Worm (Caenorhabditis elegans) whole organism, L1 larva: Measurements from ENCODE around the gene F42G8.8.

Experiments
- C04F5.9 ChIP-seq: sonication (generic microtip); optimal IDR thresholded peaks from 2 replicates; lab custom pipeline; 2016; ENCODE audit warnings: missing genetic modification characterization, missing compliant biosample characterization
- C34B4.2 ChIP-seq: sonication (generic microtip); optimal IDR thresholded peaks from 2 replicates; lab custom pipeline; 2017; ENCODE audit warnings: mild to moderate bottlenecking, missing genetic modification characterization, missing compliant biosample characterization
- F16B12.6 ChIP-seq: fragments of 150-350 bp; optimal IDR thresholded peaks from 2 replicates; lab custom pipeline; 2014; ENCODE audit warnings: missing biosample characterization, missing genetic modification characterization
- aha-1 ChIP-seq: fragments of 150-350 bp; optimal IDR thresholded peaks from 2 replicates; lab custom pipeline; 2014; ENCODE audit warnings: missing biosample characterization, missing genetic modification characterization
- blmp-1 ChIP-seq: fragments of 150-350 bp; optimal IDR thresholded peaks from 2 replicates; lab custom pipeline; 2014; ENCODE audit warnings: missing biosample characterization, missing genetic modification characterization
- ceh-63 ChIP-seq: fragments of 200-800 bp; sonication (Bioruptor generic); optimal IDR thresholded peaks from 2 replicates; lab custom pipeline; 2018; ENCODE audit warnings: mild to moderate bottlenecking, missing genetic modification characterization, missing compliant biosample characterization
- ceh-8 ChIP-seq: fragments of 200-800 bp; sonication (Bioruptor generic); optimal IDR thresholded peaks from 2 replicates; lab custom pipeline; 2018; ENCODE audit warnings: mild to moderate bottlenecking, missing genetic modification characterization, moderate library complexity, missing compliant biosample characterization
- dpl-1 ChIP-seq, 3 experiments: fragments of 150-350 bp in 2 of 3; sonication (generic microtip) in 1 of 3; optimal IDR thresholded peaks; 2 replicates each; lab custom pipeline; 2014 to 2017; ENCODE audit warnings: missing biosample characterization in 3 of 3, missing genetic modification characterization in 3 of 3, missing genetic modification reagents in 3 of 3
- efl-3 ChIP-seq: fragments of 200-800 bp; sonication (Bioruptor generic); optimal IDR thresholded peaks from 2 replicates; lab custom pipeline; 2018; ENCODE audit warnings: mild to moderate bottlenecking, missing genetic modification characterization, missing compliant biosample characterization
- elt-3 ChIP-seq, 6 experiments: fragments of 150-350 bp in 1 of 6; sonication (generic microtip); optimal IDR thresholded peaks; 2 replicates each; lab custom pipeline; 2017 to 2018; ENCODE audit warnings: missing biosample characterization in 6 of 6, missing genetic modification characterization in 6 of 6, inconsistent platforms in 1 of 6
- fkh-8 ChIP-seq: sonication (generic microtip); optimal IDR thresholded peaks from 2 replicates; lab custom pipeline; 2016; ENCODE audit warnings: mild to moderate bottlenecking, missing genetic modification characterization, missing compliant biosample characterization
- fos-1 ChIP-seq: fragments of 150-350 bp; optimal IDR thresholded peaks from 2 replicates; lab custom pipeline; 2014; ENCODE audit warnings: missing biosample characterization, missing genetic modification characterization
- hlh-4 ChIP-seq: sonication (generic microtip); optimal IDR thresholded peaks from 2 replicates; lab custom pipeline; 2016; ENCODE audit warnings: mild to moderate bottlenecking, missing genetic modification characterization, missing compliant biosample characterization
- isw-1 ChIP-seq: fragments of 200-800 bp; sonication (Bioruptor generic); IDR thresholded peaks from 2 replicates; pipeline ENCODE4 v1.3.6; 2022; ENCODE audit warnings: missing genetic modification characterization, missing compliant biosample characterization
- lin-14 ChIP-seq: fragments of 200-800 bp; sonication (Bioruptor generic); optimal IDR thresholded peaks from 2 replicates; lab custom pipeline; 2018; ENCODE audit warnings: mild to moderate bottlenecking, missing genetic modification characterization, moderate library complexity, missing compliant biosample characterization
- lin-35 ChIP-seq, 2 experiments: fragments of 150-350 bp; optimal IDR thresholded peaks; 2 replicates each; lab custom pipeline; 2014; ENCODE audit warnings: missing biosample characterization in 2 of 2, missing genetic modification characterization in 2 of 2, missing genetic modification reagents in 2 of 2
- lin-39 ChIP-seq: fragments of 150-350 bp; optimal IDR thresholded peaks from 2 replicates; lab custom pipeline; 2014; ENCODE audit warnings: missing biosample characterization, missing genetic modification reagents, missing genetic modification characterization
- lsy-2 ChIP-seq, 2 experiments: fragments of 150-350 bp; optimal IDR thresholded peaks; 2 replicates each; lab custom pipeline; 2014; ENCODE audit warnings: missing biosample characterization in 2 of 2, missing genetic modification characterization in 2 of 2
- mep-1 ChIP-seq: fragments of 150-350 bp; optimal IDR thresholded peaks from 2 replicates; lab custom pipeline; 2014; ENCODE audit warnings: missing biosample characterization, missing genetic modification characterization
- nhr-237 ChIP-seq: fragments of 150-350 bp; optimal IDR thresholded peaks from 2 replicates; lab custom pipeline; 2014; ENCODE audit warnings: missing biosample characterization, missing genetic modification characterization
- nhr-47 ChIP-seq: sonication (generic microtip); optimal IDR thresholded peaks from 2 replicates; lab custom pipeline; 2016; ENCODE audit warnings: mild to moderate bottlenecking, missing genetic modification characterization, moderate library complexity, missing compliant biosample characterization
- nhr-84 ChIP-seq: sonication (generic microtip); optimal IDR thresholded peaks from 2 replicates; lab custom pipeline; 2017; ENCODE audit warnings: missing biosample characterization, missing genetic modification characterization
- nhr-85 ChIP-seq: sonication (generic microtip); peaks from one replicate; lab custom pipeline; 2016; ENCODE audit warnings: missing genetic modification characterization, inconsistent platforms, missing compliant biosample characterization
- nhr-90 ChIP-seq: sonication (generic microtip); optimal IDR thresholded peaks from 2 replicates; lab custom pipeline; 2016; ENCODE audit warnings: mild to moderate bottlenecking, missing genetic modification characterization, missing compliant biosample characterization; ENCODE audit not compliant: poor library complexity
- pag-3 ChIP-seq: sonication (generic microtip); optimal IDR thresholded peaks from 2 replicates; lab custom pipeline; 2017; ENCODE audit warnings: missing genetic modification characterization, mild to moderate bottlenecking, missing compliant biosample characterization, antibody characterized with exemption, borderline replicate concordance; ENCODE audit not compliant: insufficient read depth
- snpc-4 ChIP-seq: fragments of 150-350 bp; optimal IDR thresholded peaks from 2 replicates; lab custom pipeline; 2014; ENCODE audit warnings: missing biosample characterization, missing genetic modification characterization
- snu-23 ChIP-seq: sonication (generic microtip); optimal IDR thresholded peaks from 2 replicates; lab custom pipeline; 2016; ENCODE audit warnings: missing genetic modification characterization, missing compliant biosample characterization
- sox-4 ChIP-seq: sonication (generic microtip); optimal IDR thresholded peaks from 2 replicates; lab custom pipeline; 2016; ENCODE audit warnings: missing genetic modification characterization, missing compliant biosample characterization
- sup-37 ChIP-seq: fragments of 200-800 bp; sonication (Bioruptor generic); optimal IDR thresholded peaks from 2 replicates; lab custom pipeline; 2018; ENCODE audit warnings: mild to moderate bottlenecking, missing genetic modification characterization, missing compliant biosample characterization
- swsn-7 ChIP-seq: sonication (generic microtip); optimal IDR thresholded peaks from 2 replicates; lab custom pipeline; 2016; ENCODE audit warnings: missing genetic modification characterization, missing compliant biosample characterization
- tbx-2 ChIP-seq: sonication (generic microtip); optimal IDR thresholded peaks from 2 replicates; lab custom pipeline; 2016; ENCODE audit warnings: missing genetic modification characterization, missing compliant biosample characterization
- tlp-1 ChIP-seq: fragments of 150-350 bp; optimal IDR thresholded peaks from 2 replicates; lab custom pipeline; 2014; ENCODE audit warnings: missing biosample characterization, missing genetic modification characterization
- unc-130 ChIP-seq: fragments of 150-350 bp; optimal IDR thresholded peaks from 2 replicates; lab custom pipeline; 2017; ENCODE audit warnings: missing biosample characterization, missing genetic modification characterization, inconsistent platforms
- unc-62 ChIP-seq: fragments of 150-350 bp; optimal IDR thresholded peaks from 2 replicates; lab custom pipeline; 2014; ENCODE audit warnings: missing biosample characterization, missing genetic modification reagents, missing genetic modification characterization
- vab-15 ChIP-seq: sonication (generic microtip); optimal IDR thresholded peaks from 2 replicates; lab custom pipeline; 2017; ENCODE audit warnings: missing genotype, mild to moderate bottlenecking, missing genetic modification characterization, missing compliant biosample characterization
- zip-4 ChIP-seq: fragments of 200-800 bp; sonication (Bioruptor generic); optimal IDR thresholded peaks from 2 replicates; lab custom pipeline; 2018; ENCODE audit warnings: mild to moderate bottlenecking, missing genetic modification characterization, moderate library complexity, missing compliant biosample characterization
- ztf-11 ChIP-seq, 2 experiments: sonication (generic microtip); optimal IDR thresholded peaks; 2 replicates each; lab custom pipeline; 2016 to 2017; ENCODE audit warnings: missing genetic modification characterization in 2 of 2, missing biosample characterization in 1 of 2, missing compliant biosample characterization in 1 of 2
- ztf-4 ChIP-seq: fragments of 150-350 bp; optimal IDR thresholded peaks from 2 replicates; lab custom pipeline; 2014; ENCODE audit warnings: missing biosample characterization, missing genetic modification characterization

The F42G8.8 gene

DNA sequence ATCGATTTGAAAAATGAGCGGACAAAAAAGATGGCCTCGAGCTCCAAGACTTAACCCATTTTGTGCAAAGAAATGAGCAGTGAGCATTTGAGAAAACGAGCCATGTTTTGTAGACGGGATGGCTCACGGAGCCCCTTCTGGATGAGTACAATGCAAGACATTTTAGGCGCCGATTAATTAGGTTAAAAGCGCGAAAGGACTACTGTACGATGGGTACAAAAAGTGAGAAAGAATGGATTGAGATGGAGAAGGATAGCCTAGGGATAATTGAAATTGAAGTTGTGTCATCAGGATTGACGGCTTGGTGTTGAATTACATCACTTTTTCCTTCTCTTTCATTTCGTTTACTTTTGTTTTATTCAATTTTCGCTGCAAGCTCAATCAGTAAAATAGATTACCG, 38.1 kb upstream of the F42G8.8 start:
- TF ChIP-seq ztf-11 (tag; optimal IDR thresholded peaks at IDR 0.05; lab: Kevin White, UChicago): no peak
- peak; percentile 32 for TF ChIP-seq lin-14 (GFP tag; lab: Kevin White, UChicago)

ce11 chrIV:8086552-8086951, 32.3 kb upstream of the F42G8.8 start, which contains the start of gene nsy-7:
Gene nsy-7, minus strand, starts transcription at chrIV:8086652.
- TF ChIP-seq nhr-90 (tag; lab: Kevin White, UChicago) (no peak), snpc-4 (no peak), swsn-7 (no peak), fkh-8 (tag; lab: Kevin White, UChicago) (no peak), unc-130 (tag; lab: Kevin White, UChicago) (no peak), nhr-85 (tag; lab: Kevin White, UChicago) (no peak)
- TF ChIP-seq, all 84 proteins: peak for 0

DNA sequence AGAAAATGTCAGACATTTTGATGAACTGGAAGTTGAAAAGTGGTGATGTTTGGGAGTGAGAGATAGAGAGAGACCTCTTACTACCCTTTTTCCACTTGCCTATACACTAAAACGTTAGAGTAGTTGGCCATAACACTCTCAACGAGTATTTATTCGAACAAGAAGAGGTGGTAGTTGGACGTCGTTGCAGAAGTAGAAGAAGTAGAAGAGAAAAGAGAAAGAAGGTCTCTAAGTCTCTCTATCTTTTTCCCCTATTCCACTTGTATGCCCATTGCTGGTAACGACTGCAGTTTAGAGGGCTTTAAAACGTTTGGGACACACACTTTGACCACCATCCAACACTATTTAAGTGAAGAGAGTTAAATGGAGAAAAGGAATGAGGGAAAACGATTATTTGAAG, 27.4 kb upstream of the F42G8.8 start:
- TF ChIP-seq nhr-85 (tag; lab: Kevin White, UChicago) (peak; percentile 54), lin-14 (GFP tag; lab: Kevin White, UChicago) (peak; percentile 15), F16B12.6 (tag; lab: Kevin White, UChicago) (no peak), ceh-63 (no peak), lsy-2 (tag; optimal IDR thresholded peaks at IDR 0.05; lab: Kevin White, UChicago) (no peak)

DNA sequence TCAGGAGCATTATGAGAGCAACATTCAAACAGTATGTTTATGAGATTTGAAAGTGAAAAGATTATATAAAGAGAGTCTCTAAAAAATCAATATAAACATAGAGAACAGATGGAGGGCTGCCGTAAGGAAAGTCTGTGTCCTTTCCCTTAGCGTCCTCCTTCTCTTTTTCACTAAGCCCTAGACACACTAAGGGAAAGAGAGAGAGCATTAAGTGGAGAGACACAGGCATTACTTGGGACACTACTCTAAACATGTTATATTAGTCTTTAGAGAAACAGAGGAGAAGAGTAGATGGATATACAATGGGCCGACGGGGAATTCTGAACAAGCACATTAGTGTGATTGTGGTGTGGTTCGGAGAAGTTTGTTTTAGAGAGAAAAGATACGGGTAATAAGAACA, 22.5 kb upstream of the F42G8.8 start:
- TF ChIP-seq blmp-1 (tag; lab: Kevin White, UChicago) (peak; percentile 60), tlp-1 (tag; lab: Kevin White, UChicago) (no peak)

DNA sequence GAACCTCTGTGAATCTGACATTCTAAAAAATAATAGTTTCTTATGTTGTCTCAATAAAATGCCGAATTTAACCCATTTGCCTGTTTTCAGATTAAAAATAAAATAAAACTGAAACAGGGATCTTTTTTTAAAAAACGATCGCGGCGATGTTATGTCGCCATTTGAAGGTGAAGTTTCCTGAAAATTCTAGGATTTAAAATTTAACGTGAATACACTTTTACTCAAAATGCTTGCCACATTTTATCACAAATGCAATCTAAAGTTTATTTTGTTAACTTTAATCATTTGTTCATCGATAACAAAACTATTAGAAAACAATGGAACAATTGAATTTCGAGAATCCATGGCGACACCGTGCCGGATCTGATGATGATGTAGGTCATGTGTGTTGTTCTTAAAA, 19.3 kb upstream of the F42G8.8 start, which contains the start of gene Y42H9AR.2:
TSS of gene Y42H9AR.2 (plus strand) at position 301 of the 400 bp plus-strand sequence.
- TF ChIP-seq nhr-84: no peak
- TF ChIP-seq efl-3 (GFP tag; lab: Kevin White, UChicago): no peak
- no peak for TF ChIP-seq nhr-237
- TF ChIP-seq unc-130 (tag; lab: Kevin White, UChicago): no peak
- TF ChIP-seq dpl-1 (GFP tag; optimal IDR thresholded peaks at IDR 0.05; lab: Kevin White, UChicago): no peak
- TF ChIP-seq C04F5.9 (tag; lab: Kevin White, UChicago): no peak
- no peak for TF ChIP-seq lin-14 (GFP tag; lab: Kevin White, UChicago)
- TF ChIP-seq ceh-8 (GFP tag; lab: Kevin White, UChicago): no peak
- no peak for TF ChIP-seq mep-1 (tag; lab: Kevin White, UChicago)
- TF ChIP-seq isw-1 (GFP tag; lab: Robert Waterston, UW): no peak
- TF ChIP-seq nhr-47: no peak
- no peak for TF ChIP-seq blmp-1 (tag; lab: Kevin White, UChicago)
- no peak for TF ChIP-seq ztf-4
- TF ChIP-seq hlh-4 (tag; lab: Kevin White, UChicago): no peak

DNA sequence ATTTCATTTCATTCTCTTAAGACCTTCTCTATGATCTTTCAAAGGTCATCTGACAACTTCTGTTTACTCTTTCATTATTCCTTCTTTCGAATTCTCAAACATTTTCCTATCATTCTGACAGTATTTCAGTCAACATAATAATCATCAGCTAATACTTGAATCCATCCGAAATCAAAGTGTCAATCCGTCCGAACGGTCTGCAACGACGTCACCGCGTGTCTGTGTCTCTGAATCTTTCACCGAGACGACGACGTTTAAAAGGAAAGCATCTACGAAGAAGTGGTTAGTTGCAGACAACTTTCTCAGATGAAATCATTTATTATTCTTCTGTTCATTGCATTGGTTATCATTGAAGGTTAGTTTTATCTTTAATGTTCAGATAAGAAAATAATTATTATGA, 16.7 kb upstream of the F42G8.8 start, which contains the start of gene Y42H9AR.5:
TSS of gene Y42H9AR.5 (plus strand) at position 301 of the 400 bp plus-strand sequence.
- no peak for TF ChIP-seq pag-3 (tag; lab: Kevin White, UChicago)
- TF ChIP-seq sup-37 (GFP tag; lab: Kevin White, UChicago): no peak
- no peak for TF ChIP-seq zip-4 (GFP tag; lab: Kevin White, UChicago)
- TF ChIP-seq elt-3 (tag; optimal IDR thresholded peaks at IDR 0.05; lab: Kevin White, UChicago): no peak
- TF ChIP-seq snu-23 (GFP tag; lab: Kevin White, UChicago): no peak
- TF ChIP-seq aha-1 (tag; lab: Kevin White, UChicago): no peak
- TF ChIP-seq C34B4.2: no peak
- no peak for TF ChIP-seq snpc-4
- TF ChIP-seq blmp-1 (tag; lab: Kevin White, UChicago): no peak
- no peak for TF ChIP-seq fos-1 (tag; lab: Kevin White, UChicago)
- TF ChIP-seq sox-4: no peak
- TF ChIP-seq lin-35 (GFP tag; optimal IDR thresholded peaks at IDR 0.05; lab: Kevin White, UChicago): no peak
- TF ChIP-seq tbx-2 (tag; lab: Kevin White, UChicago): no peak
- TF ChIP-seq lin-39 (tag; lab: Kevin White, UChicago): no peak
- TF ChIP-seq nhr-47: no peak
- no peak for TF ChIP-seq C04F5.9 (tag; lab: Kevin White, UChicago)
- TF ChIP-seq vab-15: no peak
- TF ChIP-seq unc-62 (GFP tag; lab: Kevin White, UChicago): no peak
